Worm (Caenorhabditis elegans) whole organism, L4 larva: ENCODE results near the gene npr-15.

Experiments used
- egl-27 ChIP-seq: sonication (generic microtip); optimal IDR thresholded peaks from 3 replicates; lab custom pipeline; 2017; ENCODE audit warnings: missing biosample characterization, missing genetic modification reagents, missing genetic modification characterization
- fkh-10 ChIP-seq: fragments of 150-350 bp; optimal IDR thresholded peaks from 2 replicates; lab custom pipeline; 2014; ENCODE audit warnings: missing biosample characterization, missing genetic modification reagents, missing genetic modification characterization
- nhr-237 ChIP-seq: sonication (generic microtip); optimal IDR thresholded peaks from 2 replicates; lab custom pipeline; 2017; ENCODE audit warnings: missing biosample characterization, missing genetic modification characterization
- set-16 ChIP-seq: fragments of 200-800 bp; sonication (Bioruptor generic); IDR thresholded peaks from 2 replicates; pipeline ENCODE4 v1.3.6; 2022; ENCODE audit warnings: missing genetic modification reagents, missing genetic modification characterization, missing compliant biosample characterization

ce11 chrIII:3703397-3703796 lies 8.9 kb upstream of the npr-15 start, which contains the start of gene C14B1.3:
- TF ChIP-seq set-16 (no peak), nhr-237 (tag; lab: Kevin White, UChicago) (no peak), egl-27 (tag; lab: Kevin White, UChicago) (no peak), fkh-10 (no peak)
